Worm (Caenorhabditis elegans) whole organism, early embryonic: ENCODE results near the gene cyp-33C5.

ENCODE experiments used
- B0310.2 ChIP-seq: sonication (generic microtip); optimal IDR thresholded peaks from 2 replicates; lab custom pipeline; 2016; ENCODE audit warnings: mild to moderate bottlenecking, missing genetic modification characterization, missing compliant biosample characterization
- ama-1 ChIP-seq: fragments of 150-350 bp; optimal IDR thresholded peaks from 2 replicates; lab custom pipeline; 2014
- ceh-36 ChIP-seq: sonication (generic microtip); optimal IDR thresholded peaks from 2 replicates; lab custom pipeline; 2016; ENCODE audit warnings: missing genetic modification characterization, inconsistent platforms, missing compliant biosample characterization
- sea-1 ChIP-seq: fragments of 200-800 bp; sonication (Bioruptor generic); conservative IDR thresholded peaks from 2 replicates; pipeline ENCODE4 v1.3.6; 2022; ENCODE audit warnings: missing genetic modification characterization, missing compliant biosample characterization
- tbx-11 ChIP-seq: fragments of 200-800 bp; sonication (Bioruptor generic); IDR thresholded peaks from 2 replicates; pipeline ENCODE4 v1.3.6; 2022; ENCODE audit warnings: missing genetic modification characterization, missing compliant biosample characterization
- tra-4 ChIP-seq: sonication (generic microtip); optimal IDR thresholded peaks from 2 replicates; lab custom pipeline; 2017; ENCODE audit warnings: missing genetic modification characterization, missing compliant biosample characterization

ce11 chrV:2277260-2277659 is 32.5 kb downstream of the cyp-33C5 start:
- TF ChIP-seq tra-4 (tag; lab: Kevin White, UChicago) (no peak), ama-1 (lab: Kevin White, UChicago) (no peak), sea-1 (GFP tag; lab: Robert Waterston, UW) (no peak), B0310.2 (tag; lab: Kevin White, UChicago) (no peak), ceh-36 (no peak), tbx-11 (GFP tag; lab: Robert Waterston, UW) (no peak)
